Fruit fly (Drosophila melanogaster) whole organism, adult: ENCODE data around the gene CG5262.

Experiments
- CG11617 ChIP-seq: fragments of 200-800 bp; sonication (Bioruptor generic); optimal IDR thresholded peaks from 2 replicates; lab custom pipeline; 2017; ENCODE audit warnings: mild to moderate bottlenecking, missing biosample characterization, missing genetic modification reagents, missing genetic modification characterization
- CG12768 ChIP-seq: fragments of 200-800 bp; sonication (Bioruptor generic); optimal IDR thresholded peaks from 2 replicates; lab custom pipeline; 2017; ENCODE audit warnings: missing biosample characterization, missing genetic modification characterization, mild to moderate bottlenecking, moderate library complexity, missing genetic modification reagents
- CG14711 ChIP-seq: fragments of 200-800 bp; sonication (Bioruptor generic); optimal IDR thresholded peaks from 2 replicates; lab custom pipeline; 2018; ENCODE audit warnings: missing biosample characterization, mild to moderate bottlenecking, missing genetic modification characterization, moderate library complexity
- CG1620 ChIP-seq: fragments of 200-800 bp; sonication (Bioruptor generic); optimal IDR thresholded peaks from 2 replicates; lab custom pipeline; 2016; ENCODE audit warnings: missing biosample characterization, missing genetic modification characterization
- CG33017 ChIP-seq: fragments of 200-800 bp; sonication (Bioruptor generic); optimal IDR thresholded peaks from 2 replicates; lab custom pipeline; 2018; ENCODE audit warnings: missing biosample characterization, mild to moderate bottlenecking, missing genetic modification characterization, moderate library complexity
- CG5204 ChIP-seq: fragments of 200-800 bp; sonication (Bioruptor generic); optimal IDR thresholded peaks from 2 replicates; lab custom pipeline; 2016; ENCODE audit warnings: missing biosample characterization, missing genetic modification characterization
- CG7045 ChIP-seq: fragments of 200-800 bp; sonication (Bioruptor generic); optimal IDR thresholded peaks from 2 replicates; lab custom pipeline; 2017; ENCODE audit warnings: missing biosample characterization, mild to moderate bottlenecking, missing genetic modification characterization
- CG7101 ChIP-seq: fragments of 200-800 bp; sonication (Bioruptor generic); optimal IDR thresholded peaks from 2 replicates; lab custom pipeline; 2018; ENCODE audit warnings: missing biosample characterization, mild to moderate bottlenecking, missing genetic modification characterization, moderate library complexity
- Clk ChIP-seq: fragments of 200-800 bp; sonication (Bioruptor generic); optimal IDR thresholded peaks from 2 replicates; lab custom pipeline; 2017; ENCODE audit warnings: missing biosample characterization, missing genetic modification characterization
- Crg-1 ChIP-seq: fragments of 200-800 bp; sonication (Bioruptor generic); optimal IDR thresholded peaks from 2 replicates; lab custom pipeline; 2016; ENCODE audit warnings: missing biosample characterization, missing genetic modification characterization
- Hr96 ChIP-seq: fragments of 200-800 bp; sonication (Bioruptor generic); optimal IDR thresholded peaks from 2 replicates; lab custom pipeline; 2016; ENCODE audit warnings: missing biosample characterization, missing genetic modification characterization
- Mnt ChIP-seq: fragments of 200-800 bp; sonication (Bioruptor generic); optimal IDR thresholded peaks from 2 replicates; lab custom pipeline; 2016; ENCODE audit warnings: missing biosample characterization, mild to moderate bottlenecking, missing genetic modification characterization
- bab1 ChIP-seq: fragments of 200-800 bp; sonication (Bioruptor generic); optimal IDR thresholded peaks from 3 replicates; lab custom pipeline; 2019; ENCODE audit warnings: missing biosample characterization, mild to moderate bottlenecking, missing genetic modification characterization, moderate library complexity
- cic ChIP-seq: fragments of 200-800 bp; sonication (Bioruptor generic); optimal IDR thresholded peaks from 2 replicates; lab custom pipeline; 2017; ENCODE audit warnings: missing biosample characterization, mild to moderate bottlenecking, missing genetic modification characterization, moderate library complexity
- cnc ChIP-seq, 2 experiments: fragments of >200 bp; optimal IDR thresholded peaks; 2 replicates each; lab custom pipeline; 2017
- kay ChIP-seq: fragments of 200-800 bp; sonication (Bioruptor generic); peaks from one replicate; lab custom pipeline; 2016; ENCODE audit warnings: missing biosample characterization, missing genetic modification characterization, borderline replicate concordance
- ovo ChIP-seq: fragments of 200-800 bp; sonication (Bioruptor generic); optimal IDR thresholded peaks from 2 replicates; lab custom pipeline; 2016; ENCODE audit warnings: missing biosample characterization, missing genetic modification characterization
- pad ChIP-seq: fragments of 200-800 bp; sonication (Bioruptor generic); optimal IDR thresholded peaks from 3 replicates; lab custom pipeline; 2017; ENCODE audit warnings: missing biosample characterization, missing genetic modification characterization, mild to moderate bottlenecking, moderate library complexity, missing genetic modification reagents
- tj ChIP-seq: fragments of 200-800 bp; sonication (Bioruptor generic); optimal IDR thresholded peaks from 3 replicates; lab custom pipeline; 2017; ENCODE audit warnings: missing biosample characterization, mild to moderate bottlenecking, missing genetic modification characterization, moderate library complexity
- toe ChIP-seq: fragments of 200-800 bp; sonication (Bioruptor generic); optimal IDR thresholded peaks from 2 replicates; lab custom pipeline; 2016; ENCODE audit warnings: missing biosample characterization, missing genetic modification characterization

CG5262 gene

DNA sequence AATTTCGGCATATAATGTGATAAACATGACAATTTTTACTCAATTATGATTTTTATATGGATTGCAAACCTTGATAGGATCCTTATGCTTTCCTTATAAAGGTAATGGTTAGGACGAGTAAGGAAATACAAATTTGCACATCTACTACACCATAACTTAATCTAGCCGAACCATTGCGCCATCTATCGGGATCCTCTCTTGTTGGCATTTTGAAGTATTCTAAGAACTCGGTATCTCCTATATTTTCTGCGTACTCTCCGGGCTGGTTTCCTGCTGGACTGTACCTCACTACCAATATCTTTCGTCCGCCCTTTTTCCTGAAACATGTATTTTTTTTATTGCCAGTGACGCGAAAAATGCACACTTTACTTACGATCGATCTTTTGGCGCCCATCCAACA is 34.4 kb upstream of the CG5262 start, which contains the start of gene atk:
TSS of gene atk (minus strand) at position 186 of the 400 bp plus-strand sequence.
- TF ChIP-seq bab1 (GFP tag; lab: Kevin White, UChicago): no peak
- no peak for TF ChIP-seq CG7101
- no peak for TF ChIP-seq CG7045 (GFP tag; lab: Kevin White, UChicago)
- no peak for TF ChIP-seq Hr96 (GFP tag; lab: Kevin White, UChicago)
- TF ChIP-seq CG33017 (tag; lab: Kevin White, UChicago): no peak
- no peak for TF ChIP-seq CG11617 (GFP tag; lab: Kevin White, UChicago)
- no peak for TF ChIP-seq CG5204 (GFP tag; lab: Kevin White, UChicago)
- TF ChIP-seq CG1620 (GFP tag; lab: Kevin White, UChicago): no peak
- no peak for TF ChIP-seq ovo
- TF ChIP-seq toe (GFP tag; lab: Kevin White, UChicago): no peak
- no peak for TF ChIP-seq cic (GFP tag; lab: Kevin White, UChicago)
- no peak for TF ChIP-seq cnc (optimal IDR thresholded peaks at IDR 0.05; lab: Kevin White, UChicago)
- TF ChIP-seq Clk (GFP tag; lab: Kevin White, UChicago): no peak
- TF ChIP-seq CG14711 (tag; lab: Kevin White, UChicago): no peak
- TF ChIP-seq pad (GFP tag; lab: Kevin White, UChicago): no peak
- TF ChIP-seq tj (GFP tag; lab: Kevin White, UChicago): no peak
- no peak for TF ChIP-seq kay (GFP tag; lab: Kevin White, UChicago)
- no peak for TF ChIP-seq Mnt (GFP tag; lab: Kevin White, UChicago)
- no peak for TF ChIP-seq Crg-1 (GFP tag; lab: Kevin White, UChicago)

DNA sequence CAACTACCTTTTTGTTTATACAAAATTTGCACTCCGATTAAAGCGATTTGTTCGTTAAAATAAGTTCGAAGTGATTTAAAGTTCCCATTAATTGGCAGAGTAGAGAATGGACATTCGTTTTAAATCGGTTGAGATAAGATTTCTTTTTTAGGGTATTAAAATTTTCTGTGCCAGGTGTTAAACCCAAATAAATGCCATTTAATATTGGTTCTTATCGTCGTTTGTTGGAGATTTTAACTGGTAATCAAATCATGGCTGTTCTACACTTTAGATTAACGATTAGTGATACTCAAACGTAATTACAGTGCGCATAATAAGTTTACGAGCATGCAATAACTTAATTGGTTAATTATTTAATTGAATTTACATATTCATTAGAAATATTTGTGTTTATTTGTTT is 32.1 kb upstream of the CG5262 start:
- TF ChIP-seq CG33017 (tag; lab: Kevin White, UChicago): no peak
- no peak for TF ChIP-seq kay (GFP tag; lab: Kevin White, UChicago)
- TF ChIP-seq Crg-1 (GFP tag; lab: Kevin White, UChicago): no peak
- TF ChIP-seq Mnt (GFP tag; lab: Kevin White, UChicago): no peak
- TF ChIP-seq CG7101: no peak
- TF ChIP-seq Hr96 (GFP tag; lab: Kevin White, UChicago): no peak
- no peak for TF ChIP-seq tj (GFP tag; lab: Kevin White, UChicago)
- TF ChIP-seq CG1620 (GFP tag; lab: Kevin White, UChicago): no peak
- TF ChIP-seq Clk (GFP tag; lab: Kevin White, UChicago): no peak
- no peak for TF ChIP-seq cnc (optimal IDR thresholded peaks at IDR 0.05; lab: Kevin White, UChicago)
- TF ChIP-seq CG7045 (GFP tag; lab: Kevin White, UChicago): no peak
- no peak for TF ChIP-seq ovo
- TF ChIP-seq toe (GFP tag; lab: Kevin White, UChicago): no peak
- no peak for TF ChIP-seq bab1 (GFP tag; lab: Kevin White, UChicago)
- TF ChIP-seq CG12768 (GFP tag; lab: Kevin White, UChicago): no peak
- TF ChIP-seq cic (GFP tag; lab: Kevin White, UChicago): no peak
- no peak for TF ChIP-seq CG5204 (GFP tag; lab: Kevin White, UChicago)
- no peak for TF ChIP-seq CG11617 (GFP tag; lab: Kevin White, UChicago)
- TF ChIP-seq pad (GFP tag; lab: Kevin White, UChicago): no peak

DNA sequence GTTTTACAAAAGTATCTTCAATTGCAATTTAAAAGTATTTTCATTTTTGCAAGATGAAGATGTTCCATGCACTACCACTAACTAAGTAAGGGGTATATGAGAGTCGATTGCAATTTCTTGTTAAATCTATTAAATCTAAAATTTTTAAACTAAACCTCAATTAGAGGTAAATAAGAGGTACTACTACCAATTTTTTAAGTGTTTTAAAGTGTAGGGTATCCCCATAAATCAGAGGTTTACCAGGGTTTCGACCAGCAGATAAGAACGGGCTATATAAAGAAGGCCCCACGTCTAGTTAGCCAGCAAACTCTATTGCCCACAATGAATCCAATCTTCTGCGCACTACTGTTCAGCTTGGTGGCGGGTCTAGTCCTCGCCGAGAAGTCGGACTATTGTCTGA is 30.1 kb upstream of the CG5262 start, which contains the start of gene mag:
TSS of gene mag (plus strand) at position 301 of the 400 bp plus-strand sequence.
- no peak for TF ChIP-seq bab1 (GFP tag; lab: Kevin White, UChicago)
- TF ChIP-seq ovo: no peak
- no peak for TF ChIP-seq CG5204 (GFP tag; lab: Kevin White, UChicago)
- no peak for TF ChIP-seq CG12768 (GFP tag; lab: Kevin White, UChicago)

DNA sequence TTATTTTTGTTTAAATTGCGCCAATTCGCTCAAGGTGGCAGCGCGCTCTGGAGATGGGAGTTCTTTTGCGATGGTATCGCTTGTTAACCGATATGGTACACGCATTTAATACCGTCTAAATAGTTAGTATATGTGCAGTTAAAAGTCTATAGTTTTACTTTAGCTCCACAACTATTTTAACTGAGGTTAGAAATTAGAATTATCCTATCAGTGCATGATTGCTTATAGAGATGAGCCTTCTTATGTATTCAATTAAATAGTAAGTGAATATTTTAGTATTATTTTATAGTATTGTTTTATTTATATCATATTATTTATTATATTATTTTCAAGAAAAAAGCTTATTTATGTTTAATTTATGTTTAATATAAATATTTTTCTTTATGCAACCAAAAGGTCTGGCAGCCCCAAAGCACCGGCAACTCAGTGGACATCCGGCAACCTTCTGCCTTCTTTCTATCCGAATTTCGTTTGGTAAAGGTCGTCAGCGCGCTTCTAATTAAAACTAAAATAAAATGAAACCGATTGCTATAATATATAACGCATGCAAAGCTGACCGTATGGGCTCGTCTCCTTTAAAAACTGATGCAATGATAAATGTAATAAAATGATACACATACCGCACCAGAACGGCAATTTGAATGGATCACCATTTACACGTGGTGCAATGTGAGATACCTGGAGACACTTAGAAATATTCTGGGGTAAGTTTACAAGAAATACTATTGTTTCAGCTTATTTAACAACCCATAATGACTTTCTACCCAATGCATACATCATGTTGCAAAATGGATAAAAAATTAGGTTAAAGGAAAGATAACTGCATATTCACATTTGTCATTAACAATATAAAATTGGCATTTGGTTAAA is 22.8 kb upstream of the CG5262 start, which contains the start of gene CG5199:
TSS of gene CG5199 (minus strand) at position 52 of the 870 bp plus-strand sequence.
- no peak for TF ChIP-seq CG1620 (GFP tag; lab: Kevin White, UChicago)
- TF ChIP-seq Clk (GFP tag; lab: Kevin White, UChicago): no peak
- no peak for TF ChIP-seq Hr96 (GFP tag; lab: Kevin White, UChicago)
- peak; percentile 60 for TF ChIP-seq CG14711 (tag; lab: Kevin White, UChicago)
- TF ChIP-seq ovo: peak; percentile 34
- peak; percentile 26 for TF ChIP-seq CG5204 (GFP tag; lab: Kevin White, UChicago)
- TF ChIP-seq CG7101: peak; percentile 71
- peak; percentile 14 for TF ChIP-seq Crg-1 (GFP tag; lab: Kevin White, UChicago)
- no peak for TF ChIP-seq kay (GFP tag; lab: Kevin White, UChicago)
- TF ChIP-seq CG7045 (GFP tag; lab: Kevin White, UChicago): peak; percentile 55
- peak; percentile 53 for TF ChIP-seq toe (GFP tag; lab: Kevin White, UChicago)
- TF ChIP-seq cic (GFP tag; lab: Kevin White, UChicago): no peak
- no peak for TF ChIP-seq cnc (optimal IDR thresholded peaks at IDR 0.05; lab: Kevin White, UChicago)
- peak; percentile 83 for TF ChIP-seq Mnt (GFP tag; lab: Kevin White, UChicago)
- TF ChIP-seq CG11617 (GFP tag; lab: Kevin White, UChicago): peak; percentile 72
- no peak for TF ChIP-seq bab1 (GFP tag; lab: Kevin White, UChicago)
- TF ChIP-seq tj (GFP tag; lab: Kevin White, UChicago): peak; percentile 28
- peak; percentile 49 for TF ChIP-seq pad (GFP tag; lab: Kevin White, UChicago)
- peak; percentile 13 for TF ChIP-seq CG33017 (tag; lab: Kevin White, UChicago)
- peak; percentile 56 for TF ChIP-seq CG12768 (GFP tag; lab: Kevin White, UChicago)

DNA sequence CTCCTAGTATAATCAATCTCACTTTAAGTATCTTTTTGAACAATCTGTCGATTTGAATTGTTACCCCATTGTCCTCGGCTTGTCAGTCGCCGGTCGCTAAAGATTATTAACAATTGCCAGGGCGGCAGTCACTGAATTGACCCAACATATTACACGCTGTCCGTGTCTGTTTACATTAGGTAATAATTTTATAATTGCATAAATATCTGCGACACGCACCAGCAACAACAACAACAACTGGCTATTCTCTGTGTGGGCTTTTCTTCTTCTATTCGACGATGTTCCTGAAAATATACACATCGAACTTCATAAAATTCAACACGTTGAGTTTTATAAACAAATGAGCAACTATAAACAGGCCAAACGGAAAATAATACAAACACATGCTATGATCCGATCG is 18.5 kb upstream of the CG5262 start:
- no peak for TF ChIP-seq CG12768 (GFP tag; lab: Kevin White, UChicago)
- TF ChIP-seq CG7045 (GFP tag; lab: Kevin White, UChicago): no peak
- TF ChIP-seq tj (GFP tag; lab: Kevin White, UChicago): no peak
- no peak for TF ChIP-seq toe (GFP tag; lab: Kevin White, UChicago)
- no peak for TF ChIP-seq CG1620 (GFP tag; lab: Kevin White, UChicago)
- no peak for TF ChIP-seq ovo
- TF ChIP-seq Crg-1 (GFP tag; lab: Kevin White, UChicago): no peak
- no peak for TF ChIP-seq CG33017 (tag; lab: Kevin White, UChicago)
- TF ChIP-seq bab1 (GFP tag; lab: Kevin White, UChicago): no peak
- TF ChIP-seq CG5204 (GFP tag; lab: Kevin White, UChicago): no peak
- TF ChIP-seq cnc (optimal IDR thresholded peaks at IDR 0.05; lab: Kevin White, UChicago): no peak
- no peak for TF ChIP-seq Mnt (GFP tag; lab: Kevin White, UChicago)
- no peak for TF ChIP-seq CG14711 (tag; lab: Kevin White, UChicago)
- TF ChIP-seq cic (GFP tag; lab: Kevin White, UChicago): no peak
